Worm (Caenorhabditis elegans): ENCODE measurements around the gene F58G6.3.

Gene F58G6.3

ce11 chrIV:9614060-9614459 lies 39.3 kb upstream of the F58G6.3 start:
- TF ChIP-seq blmp-1 (tag; optimal IDR thresholded peaks at IDR 0.05) (peak; percentile 3), tlp-1 (tag; optimal IDR thresholded peaks at IDR 0.05) (no peak)

ce11 chrIV:9614695-9615094 lies 38.6 kb upstream of the F58G6.3 start, which contains the start of gene elt-1:
Gene elt-1 (plus strand): TSS chrIV:9614995.
- TF ChIP-seq snpc-4 (tag; optimal IDR thresholded peaks at IDR 0.05) (no peak), lsy-2 (tag; optimal IDR thresholded peaks at IDR 0.05) (no peak), fos-1 (tag; optimal IDR thresholded peaks at IDR 0.05) (no peak), nhr-237 (tag; optimal IDR thresholded peaks at IDR 0.05) (no peak), elt-2 (tag; optimal IDR thresholded peaks at IDR 0.05) (no peak), nhr-77 (tag; optimal IDR thresholded peaks at IDR 0.05) (no peak), ces-1 (GFP tag; optimal IDR thresholded peaks at IDR 0.05) (no peak), jun-1 (tag; optimal IDR thresholded peaks at IDR 0.05) (no peak), ceh-88 (GFP tag; IDR thresholded peaks at IDR 0.05) (no peak), fkh-8 (tag; optimal IDR thresholded peaks at IDR 0.05) (no peak), nhr-85 (tag) (no peak), nhr-47 (tag; optimal IDR thresholded peaks at IDR 0.05) (no peak), lin-39 (tag; optimal IDR thresholded peaks at IDR 0.05) (no peak), pqm-1 (tag; optimal IDR thresholded peaks at IDR 0.05) (no peak), hpl-2 (GFP tag; optimal IDR thresholded peaks at IDR 0.05) (no peak), aha-1 (tag; optimal IDR thresholded peaks at IDR 0.05) (no peak), rnt-1 (tag; optimal IDR thresholded peaks at IDR 0.05) (no peak)

- TF ChIP-seq rnt-1 (tag; optimal IDR thresholded peaks at IDR 0.05) (peak; percentile 70), lin-14 (GFP tag; optimal IDR thresholded peaks at IDR 0.05) (peak; percentile 69), ceh-82 (tag; optimal IDR thresholded peaks at IDR 0.05) (no peak), nhr-71 (tag; optimal IDR thresholded peaks at IDR 0.05) (peak; percentile 46), irx-1 (tag; optimal IDR thresholded peaks at IDR 0.05) (peak; percentile 39), nhr-85 (tag) (peak; percentile 97), nhr-20 (tag; optimal IDR thresholded peaks at IDR 0.05) (peak; percentile 41), blmp-1 (tag; optimal IDR thresholded peaks at IDR 0.05) (peak; percentile 22), egl-27 (tag; optimal IDR thresholded peaks at IDR 0.05) (peak in 1 of 2 experiments; percentile 17), nhr-11 (tag; optimal IDR thresholded peaks at IDR 0.05) (no peak), nhr-47 (tag; optimal IDR thresholded peaks at IDR 0.05) (peak; percentile 16), ets-5 (GFP tag; IDR thresholded peaks at IDR 0.05) (no peak), skn-1 (tag; optimal IDR thresholded peaks at IDR 0.05) (no peak), lsy-2 (tag; optimal IDR thresholded peaks at IDR 0.05) (peak in 1 of 2 experiments; percentile 28), efl-3 (GFP tag; optimal IDR thresholded peaks at IDR 0.05) (peak; percentile 76)
Observed at ce11 chrIV:9615511-9615910, 37.8 kb upstream of the F58G6.3 start.

ce11 chrIV:9617358-9617757 lies 36.0 kb upstream of the F58G6.3 start:
- TF ChIP-seq nhr-47 (tag; optimal IDR thresholded peaks at IDR 0.05): no peak
- TF ChIP-seq mep-1 (tag; optimal IDR thresholded peaks at IDR 0.05): peak; percentile 27
- TF ChIP-seq efl-3 (GFP tag; optimal IDR thresholded peaks at IDR 0.05): no peak
- peak; percentile 48 for TF ChIP-seq nhr-85 (tag)
- peak; percentile 30 for TF ChIP-seq rnt-1 (tag; optimal IDR thresholded peaks at IDR 0.05)
- TF ChIP-seq lin-14 (GFP tag; optimal IDR thresholded peaks at IDR 0.05): peak; percentile 43
- peak; percentile 25 for TF ChIP-seq blmp-1 (tag; optimal IDR thresholded peaks at IDR 0.05)

- TF ChIP-seq efl-1 (optimal IDR thresholded peaks at IDR 0.05) (no peak), efl-1 (GFP tag; optimal IDR thresholded peaks at IDR 0.05 in 1 of 2) (peak in 1 of 2 experiments; percentile 31), vab-15 (tag; optimal IDR thresholded peaks at IDR 0.05) (no peak), C34B4.2 (tag; optimal IDR thresholded peaks at IDR 0.05) (no peak), nhr-85 (tag) (peak; percentile 91), lin-14 (GFP tag; optimal IDR thresholded peaks at IDR 0.05) (peak; percentile 44), snu-23 (GFP tag; optimal IDR thresholded peaks at IDR 0.05) (peak; percentile 10), nhr-77 (tag; optimal IDR thresholded peaks at IDR 0.05) (no peak), sup-37 (GFP tag; optimal IDR thresholded peaks at IDR 0.05) (no peak), blmp-1 (tag; optimal IDR thresholded peaks at IDR 0.05) (peak; percentile 70), lsy-2 (tag; optimal IDR thresholded peaks at IDR 0.05) (peak in 1 of 2 experiments; percentile 55), lin-35 (GFP tag; optimal IDR thresholded peaks at IDR 0.05) (no peak), rnt-1 (tag; optimal IDR thresholded peaks at IDR 0.05) (peak; percentile 33), nhr-20 (tag; optimal IDR thresholded peaks at IDR 0.05) (peak; percentile 19)
Observed at ce11 chrIV:9618015-9618414, 35.3 kb upstream of the F58G6.3 start.

Measured in whole organism, L1 larva.